Fruit fly (Drosophila melanogaster): ENCODE measurements around the gene CG9743.

The CG9743 gene

dm6 chr3R:30200091-30200698 is 2.6 kb downstream of the CG9743 start (continued):
- TF ChIP-seq bsh (GFP tag; optimal IDR thresholded peaks at IDR 0.05) = no peak
- TF ChIP-seq Dll (GFP tag; IDR thresholded peaks at IDR 0.05; ENCODE audit: partially characterized antibody) = no peak
- no peak for TF ChIP-seq CG6254 (GFP tag; optimal IDR thresholded peaks at IDR 0.05)
- no peak for TF ChIP-seq H2.0 (GFP tag; IDR thresholded peaks at IDR 0.05)
- no peak for TF ChIP-seq zen (tag; optimal IDR thresholded peaks at IDR 0.05)
- no peak for TF ChIP-seq az2 (GFP tag; optimal IDR thresholded peaks at IDR 0.05)
- no peak for TF ChIP-seq CG11085 (GFP tag; IDR thresholded peaks at IDR 0.05)
- TF ChIP-seq CG2712 (tag; optimal IDR thresholded peaks at IDR 0.05) = no peak
- TF ChIP-seq CG12942 (GFP tag; optimal IDR thresholded peaks at IDR 0.05) = no peak
- TF ChIP-seq CG2202 (tag; optimal IDR thresholded peaks at IDR 0.05) = no peak
- no peak for TF ChIP-seq CG4617 (GFP tag; optimal IDR thresholded peaks at IDR 0.05; ENCODE audit: borderline replicate concordance)
- TF ChIP-seq ab (GFP tag; optimal IDR thresholded peaks at IDR 0.05) = no peak
- TF ChIP-seq Gug (GFP tag; IDR thresholded peaks at IDR 0.05) = no peak; the same call in 3 of the 4 replicates
- TF ChIP-seq sob (GFP tag; IDR thresholded peaks at IDR 0.05) = peak; percentile 52
- TF ChIP-seq CG31388 (GFP tag; optimal IDR thresholded peaks at IDR 0.05) = no peak
- TF ChIP-seq stc (GFP tag; IDR thresholded peaks at IDR 0.05) = no peak
- TF ChIP-seq Nf-YB (GFP tag; optimal IDR thresholded peaks at IDR 0.05) = no peak
- no peak for TF ChIP-seq CG15011 (GFP tag; optimal IDR thresholded peaks at IDR 0.05)
- 0 out of 2 replicates have a peak, but pooled peaks have one; percentile 26 for TF ChIP-seq wdn (GFP tag; IDR thresholded peaks at IDR 0.05)
- no peak for TF ChIP-seq Ssrp (tag; optimal IDR thresholded peaks at IDR 0.05)
- TF ChIP-seq Ravus (GFP tag; IDR thresholded peaks at IDR 0.05) = no peak
- TF ChIP-seq CHES-1-like (GFP tag; optimal IDR thresholded peaks at IDR 0.05) = peak; percentile 15
- TF ChIP-seq CG8924 (tag; optimal IDR thresholded peaks at IDR 0.05) = peak; percentile 5
- no peak for TF ChIP-seq CG11247 (GFP tag; IDR thresholded peaks at IDR 0.05)
- TF ChIP-seq CG31365 (tag; optimal IDR thresholded peaks at IDR 0.05) = no peak
- no peak for TF ChIP-seq CG6654 (GFP tag; optimal IDR thresholded peaks at IDR 0.05)
- TF ChIP-seq MBD-R2 (GFP tag; IDR thresholded peaks at IDR 0.05) = peak; percentile 11; the same call in 1 of the 2 replicates
- no peak for TF ChIP-seq stwl (tag; optimal IDR thresholded peaks at IDR 0.05)
- TF ChIP-seq CG9876 (GFP tag; optimal IDR thresholded peaks at IDR 0.05) = no peak
- TF ChIP-seq Jarid2 (GFP tag; optimal IDR thresholded peaks at IDR 0.05) = no peak
- no peak for TF ChIP-seq CG9797 (GFP tag; optimal IDR thresholded peaks at IDR 0.05)
- TF ChIP-seq CTCF (GFP tag; optimal IDR thresholded peaks at IDR 0.05) = no peak
- no peak for TF ChIP-seq CG34422 (GFP tag; IDR thresholded peaks at IDR 0.05)
- TF ChIP-seq CG1792 (GFP tag; optimal IDR thresholded peaks at IDR 0.05) = no peak
- no peak for TF ChIP-seq Fer1 (GFP tag; optimal IDR thresholded peaks at IDR 0.05)
- no peak for TF ChIP-seq dati (GFP tag; IDR thresholded peaks at IDR 0.05)
- TF ChIP-seq gcm2 (GFP tag; optimal IDR thresholded peaks at IDR 0.05) = no peak
- TF ChIP-seq CG12744 (GFP tag; optimal IDR thresholded peaks at IDR 0.05) = no peak
- no peak for TF ChIP-seq gce (GFP tag; IDR thresholded peaks at IDR 0.05)
- TF ChIP-seq CG6854 (GFP tag; optimal IDR thresholded peaks at IDR 0.05) = no peak
- no peak for TF ChIP-seq MESR4 (GFP tag; optimal IDR thresholded peaks at IDR 0.05)
- no peak for TF ChIP-seq Eip74EF (GFP tag; optimal IDR thresholded peaks at IDR 0.05)
- TF ChIP-seq cas (GFP tag; IDR thresholded peaks at IDR 0.05) = no peak
- TF ChIP-seq ase (GFP tag; IDR thresholded peaks at IDR 0.05) = no peak
- peak; percentile 73 for TF ChIP-seq slbo (GFP tag; IDR thresholded peaks at IDR 0.05)
- TF ChIP-seq Doc2 (GFP tag; IDR thresholded peaks at IDR 0.05) = no peak
- no peak for TF ChIP-seq nom (GFP tag; optimal IDR thresholded peaks at IDR 0.05)
- no peak for TF ChIP-seq chn (GFP tag; optimal IDR thresholded peaks at IDR 0.05)
- TF ChIP-seq pho (GFP tag; optimal IDR thresholded peaks at IDR 0.05) = no peak
- peak; percentile 18 for TF ChIP-seq CG12155 (GFP tag; optimal IDR thresholded peaks at IDR 0.05)
- TF ChIP-seq amos (GFP tag; IDR thresholded peaks at IDR 0.05; ENCODE audit: partially characterized antibody) = no peak; the same call in 1 of the 2 replicates
- TF ChIP-seq disco-r (GFP tag; optimal IDR thresholded peaks at IDR 0.05) = no peak

Measured in whole organism, embryonic.